Fruit fly (Drosophila melanogaster) whole organism, embryonic: ENCODE results near the gene Sur-8.

Source experiments
- Asciz ChIP-seq: fragments of 200-800 bp; sonication (Bioruptor generic); optimal IDR thresholded peaks from 2 replicates; lab custom pipeline; 2017; ENCODE audit warnings: missing biosample characterization, mild to moderate bottlenecking, missing genetic modification characterization, missing genetic modification reagents
- CG10147 ChIP-seq: fragments of 200-800 bp; sonication (Bioruptor generic); optimal IDR thresholded peaks from 2 replicates; lab custom pipeline; 2019; ENCODE audit warnings: missing biosample characterization, mild to moderate bottlenecking, missing genetic modification characterization, moderate library complexity
- CG10209 ChIP-seq: fragments of 200-800 bp; sonication (Bioruptor generic); optimal IDR thresholded peaks from 3 replicates; lab custom pipeline; 2017; ENCODE audit warnings: missing biosample characterization, mild to moderate bottlenecking, missing genetic modification characterization, missing genetic modification reagents
- CG12391 ChIP-seq: fragments of 200-800 bp; sonication (Bioruptor generic); optimal IDR thresholded peaks from 3 replicates; lab custom pipeline; 2018; ENCODE audit warnings: missing biosample characterization, mild to moderate bottlenecking, missing genetic modification characterization, moderate library complexity
- CG13775 ChIP-seq: fragments of 200-800 bp; sonication (Bioruptor generic); optimal IDR thresholded peaks from 3 replicates; lab custom pipeline; 2017; ENCODE audit warnings: missing biosample characterization, mild to moderate bottlenecking, missing genetic modification characterization
- CG15011 ChIP-seq: fragments of 200-800 bp; sonication (Bioruptor generic); optimal IDR thresholded peaks from 3 replicates; lab custom pipeline; 2018; ENCODE audit warnings: missing biosample characterization, mild to moderate bottlenecking, missing genetic modification characterization
- CG1529 ChIP-seq: fragments of 200-800 bp; sonication (Bioruptor generic); optimal IDR thresholded peaks from 3 replicates; lab custom pipeline; 2018; ENCODE audit warnings: missing biosample characterization, missing genetic modification characterization
- CG17328 ChIP-seq: fragments of 200-800 bp; sonication (Bioruptor generic); IDR thresholded peaks from 2 replicates; pipeline ENCODE4 v1.3.6; 2022; ENCODE audit warnings: missing biosample characterization, missing genetic modification characterization
- CG1792 ChIP-seq: fragments of 200-800 bp; sonication (Bioruptor generic); optimal IDR thresholded peaks from 2 replicates; lab custom pipeline; 2016; ENCODE audit warnings: missing biosample characterization, missing genetic modification characterization
- CG3163 ChIP-seq: fragments of 200-800 bp; sonication (Bioruptor generic); optimal IDR thresholded peaks from 3 replicates; lab custom pipeline; 2016; ENCODE audit warnings: missing biosample characterization, missing genetic modification characterization
- CG33213 ChIP-seq: fragments of 200-800 bp; sonication (Bioruptor generic); optimal IDR thresholded peaks from 3 replicates; lab custom pipeline; 2016; ENCODE audit warnings: missing biosample characterization, missing genetic modification characterization
- CG33557 ChIP-seq: fragments of 200-800 bp; sonication (Bioruptor generic); optimal IDR thresholded peaks from 2 replicates; lab custom pipeline; 2019; ENCODE audit warnings: missing biosample characterization, mild to moderate bottlenecking, missing genetic modification characterization, moderate library complexity
- CG4404 ChIP-seq: fragments of 200-800 bp; sonication (Bioruptor generic); IDR thresholded peaks from 2 replicates; pipeline ENCODE4 v1.3.6; 2022; ENCODE audit warnings: missing biosample characterization, missing genetic modification characterization
- CG5180 ChIP-seq: fragments of 200-800 bp; sonication (Bioruptor generic); optimal IDR thresholded peaks from 3 replicates; lab custom pipeline; 2017; ENCODE audit warnings: missing biosample characterization, missing genetic modification characterization, mild to moderate bottlenecking, moderate library complexity, missing genetic modification reagents
- CG7786 ChIP-seq: fragments of 200-800 bp; sonication (Bioruptor generic); optimal IDR thresholded peaks from 2 replicates; lab custom pipeline; 2016; ENCODE audit warnings: missing biosample characterization, missing genetic modification characterization
- CG8924 ChIP-seq: fragments of 200-800 bp; optimal IDR thresholded peaks from 3 replicates; lab custom pipeline; 2019; ENCODE audit warnings: missing biosample characterization, mild to moderate bottlenecking, missing genetic modification characterization, moderate library complexity
- CG9437 ChIP-seq: fragments of 200-800 bp; sonication (Bioruptor generic); optimal IDR thresholded peaks from 2 replicates; lab custom pipeline; 2018; ENCODE audit warnings: missing biosample characterization, mild to moderate bottlenecking, missing genetic modification characterization
- CTCF ChIP-seq: fragments of 200-800 bp; sonication (Bioruptor generic); optimal IDR thresholded peaks from 2 replicates; lab custom pipeline; 2017; ENCODE audit warnings: missing biosample characterization, mild to moderate bottlenecking, missing genetic modification characterization, moderate library complexity
- CkIIα-i1 ChIP-seq: fragments of 200-800 bp; sonication (Bioruptor generic); IDR thresholded peaks from 2 replicates; pipeline ENCODE4 v1.3.6; 2022; ENCODE audit warnings: missing biosample characterization, missing genetic modification characterization
- CrebB ChIP-seq: fragments of 200-800 bp; sonication (Bioruptor generic); optimal IDR thresholded peaks from 3 replicates; lab custom pipeline; 2018; ENCODE audit warnings: missing biosample characterization, mild to moderate bottlenecking, missing genetic modification characterization
- Dll ChIP-seq: fragments of 200-800 bp; sonication (Bioruptor generic); IDR thresholded peaks from 4 replicates; pipeline ENCODE4 v1.3.6; 2022; ENCODE audit warnings: missing biosample characterization, missing genetic modification characterization; ENCODE audit not compliant: partially characterized antibody
- Elba2 ChIP-seq: fragments of 200-800 bp; sonication (Bioruptor generic); optimal IDR thresholded peaks from 3 replicates; lab custom pipeline; 2016; ENCODE audit warnings: missing biosample characterization, missing genetic modification characterization
- Fer1 ChIP-seq: fragments of 200-800 bp; sonication (Bioruptor generic); optimal IDR thresholded peaks from 2 replicates; lab custom pipeline; 2017; ENCODE audit warnings: missing biosample characterization, mild to moderate bottlenecking, missing genetic modification characterization
- Fer3 ChIP-seq: fragments of 200-800 bp; sonication (Bioruptor generic); optimal IDR thresholded peaks from 2 replicates; lab custom pipeline; 2018; ENCODE audit warnings: missing biosample characterization, mild to moderate bottlenecking, missing genetic modification characterization, moderate library complexity
- HHEX ChIP-seq: fragments of 200-800 bp; sonication (Bioruptor generic); optimal IDR thresholded peaks from 3 replicates; lab custom pipeline; 2017; ENCODE audit warnings: missing biosample characterization, mild to moderate bottlenecking, missing genetic modification characterization, missing genetic modification reagents
- Hsf ChIP-seq: fragments of 200-800 bp; sonication (Bioruptor generic); optimal IDR thresholded peaks from 3 replicates; lab custom pipeline; 2016; ENCODE audit warnings: missing biosample characterization, missing genetic modification characterization
- Mrtf ChIP-seq: fragments of 200-800 bp; sonication (Bioruptor generic); IDR thresholded peaks from 3 replicates; pipeline ENCODE4 v1.3.6; 2022; ENCODE audit warnings: missing biosample characterization, missing genetic modification characterization
- NFAT ChIP-seq: fragments of 200-800 bp; sonication (Bioruptor generic); IDR thresholded peaks from 2 replicates; pipeline ENCODE4 v1.3.6; 2022; ENCODE audit warnings: missing biosample characterization, missing genetic modification characterization
- Nf-YB ChIP-seq: fragments of 200-800 bp; sonication (Bioruptor generic); optimal IDR thresholded peaks from 3 replicates; lab custom pipeline; 2019; ENCODE audit warnings: missing biosample characterization, mild to moderate bottlenecking, missing genetic modification characterization, moderate library complexity
- Rx ChIP-seq: fragments of 200-800 bp; sonication (Bioruptor generic); IDR thresholded peaks from 2 replicates; pipeline ENCODE4 v1.3.6; 2022; ENCODE audit warnings: missing biosample characterization, missing genetic modification characterization
- Sox102F ChIP-seq: fragments of 200-800 bp; sonication (Bioruptor generic); optimal IDR thresholded peaks from 2 replicates; lab custom pipeline; 2018; ENCODE audit warnings: missing biosample characterization, mild to moderate bottlenecking, missing genetic modification characterization, moderate library complexity
- bbx ChIP-seq: fragments of 200-800 bp; sonication (Bioruptor generic); IDR thresholded peaks from 2 replicates; pipeline ENCODE4 v1.3.6; 2022; ENCODE audit warnings: missing biosample characterization, missing genetic modification characterization; ENCODE audit not compliant: partially characterized antibody
- bcd ChIP-seq: fragments of 200-800 bp; sonication (Bioruptor generic); optimal IDR thresholded peaks from 2 replicates; lab custom pipeline; 2017; ENCODE audit warnings: missing biosample characterization, mild to moderate bottlenecking, missing genetic modification characterization
- bowl ChIP-seq: fragments of 200-800 bp; sonication (Bioruptor generic); IDR thresholded peaks from 2 replicates; pipeline ENCODE4 v1.3.6; 2022; ENCODE audit warnings: missing biosample characterization, missing genetic modification characterization
- btn ChIP-seq: fragments of 200-800 bp; sonication (Bioruptor generic); optimal IDR thresholded peaks from 2 replicates; lab custom pipeline; 2016; ENCODE audit warnings: missing biosample characterization, missing genetic modification characterization
- eyg ChIP-seq: fragments of 200-800 bp; sonication (Bioruptor generic); optimal IDR thresholded peaks from 3 replicates; lab custom pipeline; 2016; ENCODE audit warnings: missing biosample characterization, missing genetic modification characterization
- gt ChIP-seq: fragments of 200-800 bp; sonication (Bioruptor generic); IDR thresholded peaks from 2 replicates; pipeline ENCODE4 v1.3.6; 2022; ENCODE audit warnings: missing biosample characterization, missing genetic modification characterization
- her ChIP-seq: fragments of 200-800 bp; sonication (Bioruptor generic); optimal IDR thresholded peaks from 2 replicates; lab custom pipeline; 2016; ENCODE audit warnings: missing biosample characterization, missing genetic modification characterization
- knrl ChIP-seq: fragments of 200-800 bp; sonication (Bioruptor generic); IDR thresholded peaks from 3 replicates; pipeline ENCODE4 v1.3.6; 2022; ENCODE audit warnings: missing biosample characterization, missing genetic modification characterization; ENCODE audit not compliant: partially characterized antibody
- mirr ChIP-seq: fragments of 200-800 bp; sonication (Bioruptor generic); optimal IDR thresholded peaks from 3 replicates; lab custom pipeline; 2018; ENCODE audit warnings: missing biosample characterization, mild to moderate bottlenecking, missing genetic modification characterization
- p53 ChIP-seq: fragments of 200-800 bp; sonication (Bioruptor generic); optimal IDR thresholded peaks from 2 replicates; lab custom pipeline; 2016; ENCODE audit warnings: missing biosample characterization, missing genetic modification characterization
- psq ChIP-seq: fragments of 200-800 bp; sonication (Bioruptor generic); optimal IDR thresholded peaks from 2 replicates; lab custom pipeline; 2017; ENCODE audit warnings: missing biosample characterization, missing genetic modification characterization
- ranshi ChIP-seq: fragments of 200-800 bp; sonication (Bioruptor generic); IDR thresholded peaks from 2 replicates; pipeline ENCODE4 v1.3.6; 2022; ENCODE audit warnings: missing biosample characterization, missing genetic modification characterization
- row ChIP-seq: fragments of 200-800 bp; sonication (Bioruptor generic); IDR thresholded peaks from 3 replicates; pipeline ENCODE4 v1.3.6; 2022; ENCODE audit warnings: missing biosample characterization, missing genetic modification characterization
- shn ChIP-seq: fragments of 200-800 bp; sonication (Bioruptor generic); optimal IDR thresholded peaks from 3 replicates; lab custom pipeline; 2016; ENCODE audit warnings: missing biosample characterization, missing genetic modification characterization
- sim ChIP-seq: fragments of 200-800 bp; sonication (Bioruptor generic); IDR thresholded peaks from 2 replicates; pipeline ENCODE4 v1.3.6; 2022; ENCODE audit warnings: missing biosample characterization, missing genetic modification characterization
- sima ChIP-seq: fragments of 200-800 bp; sonication (Bioruptor generic); optimal IDR thresholded peaks from 2 replicates; lab custom pipeline; 2016; ENCODE audit warnings: missing biosample characterization, missing genetic modification characterization
- sob ChIP-seq: fragments of 200-800 bp; sonication (Bioruptor generic); IDR thresholded peaks from 2 replicates; pipeline ENCODE4 v1.3.6; 2022; ENCODE audit warnings: missing biosample characterization, missing genetic modification characterization
- stc ChIP-seq: fragments of 200-800 bp; sonication (Bioruptor generic); IDR thresholded peaks from 2 replicates; pipeline ENCODE4 v1.3.6; 2022; ENCODE audit warnings: missing biosample characterization, missing genetic modification characterization
- unpg ChIP-seq: fragments of 200-800 bp; sonication (Bioruptor generic); optimal IDR thresholded peaks from 3 replicates; lab custom pipeline; 2018; ENCODE audit warnings: missing biosample characterization, mild to moderate bottlenecking, missing genetic modification characterization, moderate library complexity
- zen2 ChIP-seq: fragments of 200-800 bp; sonication (Bioruptor generic); IDR thresholded peaks from 3 replicates; pipeline ENCODE4 v1.3.6; 2022; ENCODE audit warnings: missing biosample characterization, missing genetic modification characterization; ENCODE audit not compliant: partially characterized antibody

The Sur-8 gene

dm6 chr3R:17386168-17386819, 16.0 kb downstream of the Sur-8 start (continued):
- TF ChIP-seq CG7786 (GFP tag; lab: Kevin White, UChicago) (peak; percentile 7), Dll (no peak), CG1792 (peak; percentile 20), CG10209 (GFP tag; lab: Kevin White, UChicago) (peak; percentile 44), CG12391 (tag; lab: Kevin White, UChicago) (peak; percentile 65), Nf-YB (GFP tag; lab: Kevin White, UChicago) (peak; percentile 34), row (GFP tag; lab: Robert Waterston, UW) (peak; percentile 92), shn (no peak), psq (GFP tag; lab: Kevin White, UChicago) (no peak), CG33557 (GFP tag; lab: Kevin White, UChicago) (peak; percentile 10), unpg (GFP tag; lab: Kevin White, UChicago) (peak; percentile 82), bowl (no peak), mirr (GFP tag; lab: Kevin White, UChicago) (no peak), sob (GFP tag; lab: Robert Waterston, UW) (peak; percentile 67), bbx (no peak), CG3163 (GFP tag; lab: Kevin White, UChicago) (no peak), bcd (GFP tag; lab: Kevin White, UChicago) (peak; percentile 65), gt (GFP tag; lab: Robert Waterston, UW) (peak; percentile 70), sima (GFP tag; lab: Kevin White, UChicago) (no peak), CG10147 (GFP tag; lab: Kevin White, UChicago) (peak; percentile 45), p53 (GFP tag; lab: Kevin White, UChicago) (no peak), Asciz (GFP tag; lab: Kevin White, UChicago) (peak; percentile 76), Rx (peak; percentile 58), CG9437 (GFP tag; lab: Kevin White, UChicago) (peak; percentile 40), CG8924 (tag; lab: Kevin White, UChicago) (peak; percentile 62), NFAT (GFP tag; lab: Robert Waterston, UW) (no peak), Fer3 (tag; lab: Kevin White, UChicago) (peak; percentile 65), Elba2 (GFP tag; lab: Kevin White, UChicago) (no peak), knrl (no peak), Fer1 (GFP tag; lab: Kevin White, UChicago) (peak; percentile 72), Hsf (GFP tag; lab: Kevin White, UChicago) (peak; percentile 54), Mrtf (GFP tag; lab: Robert Waterston, UW) (peak; percentile 72), zen2 (GFP tag; lab: Robert Waterston, UW) (no peak), CTCF (GFP tag; lab: Kevin White, UChicago) (no peak), CG17328 (GFP tag; lab: Robert Waterston, UW) (peak; percentile 84), CkIIα-i1 (GFP tag; lab: Robert Waterston, UW) (no peak), CG15011 (GFP tag; lab: Kevin White, UChicago) (no peak), ranshi (GFP tag; lab: Robert Waterston, UW) (peak; percentile 77), CG1529 (GFP tag; lab: Kevin White, UChicago) (peak; percentile 65), sim (GFP tag; lab: Robert Waterston, UW) (peak; percentile 62), btn (GFP tag; lab: Kevin White, UChicago) (peak; percentile 2), HHEX (peak; percentile 62), CG33213 (no peak), CrebB (tag; lab: Kevin White, UChicago) (no peak), Sox102F (GFP tag; lab: Kevin White, UChicago) (peak; percentile 81), CG5180 (GFP tag; lab: Kevin White, UChicago) (peak; percentile 24), CG13775 (GFP tag; lab: Kevin White, UChicago) (peak; percentile 3), her (no peak), CG4404 (peak; percentile 49; the same call in 1 of the 2 replicates), eyg (GFP tag; lab: Kevin White, UChicago) (no peak), stc (GFP tag; lab: Robert Waterston, UW) (peak; percentile 86)
